Fruit fly (Drosophila melanogaster): ENCODE measurements around the gene CG17141.

DNA sequence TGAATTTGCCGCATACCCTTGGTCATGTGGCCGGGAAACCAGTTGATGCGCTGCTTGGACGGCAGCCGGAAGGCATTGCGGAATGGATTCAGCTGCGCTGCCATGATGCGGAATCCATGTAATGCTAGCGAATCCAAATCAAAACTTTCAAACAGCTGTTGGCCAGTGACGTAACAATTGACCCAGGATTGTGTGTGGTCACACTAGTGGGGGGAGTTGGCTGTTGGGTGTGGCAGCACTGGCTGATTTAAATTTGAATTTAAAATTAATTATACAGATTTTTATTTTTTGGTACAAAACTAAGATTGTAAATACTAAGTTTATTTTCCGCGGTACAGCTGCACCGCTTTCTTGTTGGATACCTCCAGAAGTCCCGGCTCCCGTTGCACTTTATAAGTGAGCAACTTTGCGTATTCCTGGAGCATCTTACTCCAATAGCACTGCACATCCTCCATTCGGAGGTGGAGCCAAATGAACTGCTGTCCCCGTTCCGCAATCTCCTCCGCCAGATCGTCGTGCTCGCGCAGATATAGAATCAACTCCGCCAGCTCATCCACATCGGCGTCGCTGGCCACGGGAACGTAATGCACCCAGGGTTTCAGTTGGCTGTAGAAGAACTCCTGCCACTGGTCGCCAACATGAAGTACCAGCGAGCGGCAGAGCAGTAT is at the start of gene CG17141:
- no peak for TF ChIP-seq pan (optimal IDR thresholded peaks at IDR 0.05)
- TF ChIP-seq psq (optimal IDR thresholded peaks at IDR 0.05): no peak
- no peak for TF ChIP-seq Dll (optimal IDR thresholded peaks at IDR 0.05)
- no peak for TF ChIP-seq usp (GFP tag; optimal IDR thresholded peaks at IDR 0.05)
- no peak for TF ChIP-seq CG8478 (optimal IDR thresholded peaks at IDR 0.05)
- TF ChIP-seq EcR (GFP tag; optimal IDR thresholded peaks at IDR 0.05): no peak
